Fruit fly (Drosophila melanogaster) whole organism, prepupa: ENCODE measurements around the gene Graf.

Source experiments
- CG10631 ChIP-seq: fragments of 200-800 bp; sonication (Bioruptor generic); optimal IDR thresholded peaks from 2 replicates; lab custom pipeline; 2016; ENCODE audit warnings: missing biosample characterization, missing genetic modification characterization
- CG6808 ChIP-seq: fragments of 200-800 bp; sonication (Bioruptor generic); optimal IDR thresholded peaks from 3 replicates; lab custom pipeline; 2017; ENCODE audit warnings: missing biosample characterization, missing genetic modification characterization, mild to moderate bottlenecking, moderate library complexity, missing genetic modification reagents
- CG7368 ChIP-seq: fragments of 200-800 bp; sonication (Bioruptor generic); optimal IDR thresholded peaks from 3 replicates; lab custom pipeline; 2016; ENCODE audit warnings: missing biosample characterization, missing genetic modification characterization
- Gug ChIP-seq: fragments of 200-800 bp; sonication (Bioruptor generic); IDR thresholded peaks from 2 replicates; pipeline ENCODE4 v1.3.6; 2022; ENCODE audit warnings: missing biosample characterization, missing genetic modification characterization
- vri ChIP-seq: fragments of 200-800 bp; sonication (Bioruptor generic); optimal IDR thresholded peaks from 3 replicates; lab custom pipeline; 2016; ENCODE audit warnings: missing biosample characterization, mild to moderate bottlenecking, missing genetic modification characterization

- TF ChIP-seq Gug (GFP tag; lab: Robert Waterston, UW) (no peak), CG7368 (no peak), CG10631 (GFP tag; lab: Kevin White, UChicago) (no peak), CG6808 (GFP tag; lab: Kevin White, UChicago) (no peak), vri (no peak)
These were observed at the start of gene Graf, which contains the start of gene mRpL3 for dm6 chrX:15760447-15761297.
